Worm (Caenorhabditis elegans): ENCODE measurements around the gene F25H8.2.

ce11 chrIV:9974392-9974791, 42.4 kb downstream of the F25H8.2 start, which contains the start of gene C47E12.9:
- TF ChIP-seq pag-3 (tag; optimal IDR thresholded peaks at IDR 0.05; ENCODE audit: borderline replicate concordance), result no peak
- TF ChIP-seq fkh-10 (GFP tag; optimal IDR thresholded peaks at IDR 0.05), result no peak
- TF ChIP-seq zip-5 (tag; optimal IDR thresholded peaks at IDR 0.05), result no peak
- no peak for TF ChIP-seq ceh-34 (tag; optimal IDR thresholded peaks at IDR 0.05)
- no peak for TF ChIP-seq F13H6.1 (tag; optimal IDR thresholded peaks at IDR 0.05)

Data from whole organism, late embryonic.